Fruit fly (Drosophila melanogaster): Measurements from ENCODE around the gene CG32603.

- TF ChIP-seq pan (optimal IDR thresholded peaks at IDR 0.05) (no peak), CG8478 (optimal IDR thresholded peaks at IDR 0.05) (no peak), usp (GFP tag; optimal IDR thresholded peaks at IDR 0.05) (no peak)
Measured at dm6 chrX:14176623-14177022, 7.7 kb upstream of the CG32603 start, which contains the start of gene CG11581.

Data from whole organism.